Fruit fly (Drosophila melanogaster) whole organism, wandering third instar larva: Measurements from ENCODE around the gene Arf1.

Experiments used
- Dfd ChIP-seq: fragments of >200 bp; optimal IDR thresholded peaks from 2 replicates; lab custom pipeline; 2017; ENCODE audit warnings: missing biosample characterization, missing genetic modification characterization
- GATAd ChIP-seq: sonication (Bioruptor generic); optimal IDR thresholded peaks from 2 replicates; lab custom pipeline; 2016; ENCODE audit warnings: missing biosample characterization, missing genetic modification characterization

dm6 chr3L:22888591-22889258, 16.7 kb upstream of the Arf1 start:
- TF ChIP-seq GATAd (GFP tag; lab: Kevin White, UChicago) (no peak), Dfd (GFP tag; lab: Kevin White, UChicago) (no peak)
